Worm (Caenorhabditis elegans) whole organism, mixed stage, embryonic: ENCODE results near the gene F08G12.11.

Experiments used
- elt-3 ChIP-seq: fragments of 150-350 bp; optimal IDR thresholded peaks from 2 replicates; lab custom pipeline; 2014; ENCODE audit warnings: missing biosample characterization, missing genetic modification characterization
- nhr-237 ChIP-seq: fragments of 150-350 bp; optimal IDR thresholded peaks from 2 replicates; lab custom pipeline; 2014; ENCODE audit warnings: missing biosample characterization, missing genetic modification characterization
- pha-4 ChIP-seq: fragments of 150-350 bp; optimal IDR thresholded peaks from 2 replicates; lab custom pipeline; 2018; ENCODE audit warnings: missing biosample characterization, missing genetic modification reagents, missing genetic modification characterization
- ztf-11 ChIP-seq: fragments of 150-350 bp; optimal IDR thresholded peaks from 2 replicates; lab custom pipeline; 2014; ENCODE audit warnings: missing biosample characterization, missing genetic modification characterization

DNA sequence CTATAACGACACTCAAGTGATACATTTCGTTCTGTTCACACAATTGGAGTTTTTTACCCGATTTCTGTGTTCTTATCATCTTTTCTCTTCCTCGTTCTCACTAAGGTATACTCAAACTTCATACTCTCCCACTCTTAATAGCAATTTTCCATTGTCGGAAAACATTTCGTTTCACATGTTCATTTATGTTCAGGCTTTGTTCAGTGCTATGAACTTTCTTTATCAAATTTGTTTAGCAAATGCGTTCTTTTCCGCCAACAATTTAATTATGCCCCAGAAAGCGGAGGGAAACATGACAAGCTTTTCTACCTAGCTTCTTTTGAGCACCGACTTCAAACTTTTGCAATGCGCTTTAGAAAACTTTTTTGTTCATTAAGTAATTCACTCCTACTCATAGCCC is 30.1 kb upstream of the F08G12.11 start:
- TF ChIP-seq elt-3 (no peak), nhr-237 (no peak), ztf-11 (tag; lab: Kevin White, UChicago) (no peak), pha-4 (tag; lab: Kevin White, UChicago) (no peak)
